Fruit fly (Drosophila melanogaster): ENCODE measurements around the gene CG12814.

CG12814 gene

dm6 chr3R:10203554-10203953 lies 14.2 kb upstream of the CG12814 start (continued):
- TF ChIP-seq Ets96B (tag; optimal IDR thresholded peaks at IDR 0.05) (no peak), CG16779 (tag; optimal IDR thresholded peaks at IDR 0.05) (no peak), acj6 (GFP tag; optimal IDR thresholded peaks at IDR 0.05) (no peak), lz (GFP tag; optimal IDR thresholded peaks at IDR 0.05) (peak; percentile 23), fd59A (GFP tag; optimal IDR thresholded peaks at IDR 0.05) (no peak), CG3032 (tag; optimal IDR thresholded peaks at IDR 0.05) (no peak), dsx (GFP tag; optimal IDR thresholded peaks at IDR 0.05; ENCODE audit: poor library complexity, severe bottlenecking) (no peak), OdsH (GFP tag; optimal IDR thresholded peaks at IDR 0.05) (no peak), CG6808 (GFP tag; optimal IDR thresholded peaks at IDR 0.05) (no peak), Hr38 (GFP tag; optimal IDR thresholded peaks at IDR 0.05) (no peak), svp (GFP tag) (no peak), Hr39 (GFP tag; optimal IDR thresholded peaks at IDR 0.05) (peak; percentile 2), CG34406 (GFP tag; optimal IDR thresholded peaks at IDR 0.05) (no peak), Hr4 (GFP tag; optimal IDR thresholded peaks at IDR 0.05) (peak; percentile 4), Met (GFP tag; optimal IDR thresholded peaks at IDR 0.05) (peak; percentile 30), CG6854 (GFP tag; optimal IDR thresholded peaks at IDR 0.05) (no peak), CG6792 (GFP tag; optimal IDR thresholded peaks at IDR 0.05) (no peak), CG15336 (GFP tag; IDR thresholded peaks at IDR 0.05) (no peak), Sox14 (GFP tag; optimal IDR thresholded peaks at IDR 0.05) (no peak), pdm3 (GFP tag; optimal IDR thresholded peaks at IDR 0.05) (no peak), Blimp-1 (GFP tag; optimal IDR thresholded peaks at IDR 0.05) (no peak), CG3919 (GFP tag; optimal IDR thresholded peaks at IDR 0.05) (peak; percentile 24), CG32006 (GFP tag; optimal IDR thresholded peaks at IDR 0.05) (peak; percentile 14), CG10631 (GFP tag; optimal IDR thresholded peaks at IDR 0.05) (no peak), dac (GFP tag; optimal IDR thresholded peaks at IDR 0.05) (no peak), Sox15 (GFP tag; optimal IDR thresholded peaks at IDR 0.05) (no peak), cyc (GFP tag; optimal IDR thresholded peaks at IDR 0.05) (peak; percentile 16), Eip93F (GFP tag; optimal IDR thresholded peaks at IDR 0.05) (no peak), vri (GFP tag; optimal IDR thresholded peaks at IDR 0.05) (no peak), spab (GFP tag; optimal IDR thresholded peaks at IDR 0.05) (no peak), Ets21C (GFP tag; optimal IDR thresholded peaks at IDR 0.05) (no peak), CG4318 (GFP tag; optimal IDR thresholded peaks at IDR 0.05) (no peak), ss (GFP tag; optimal IDR thresholded peaks at IDR 0.05) (no peak)

dm6 chr3R:10190084-10190782 lies 830 bp upstream of the CG12814 start, which contains the start of gene Syn:
Gene Syn (plus strand): TSS chr3R:10190689.
- TF ChIP-seq dsx (GFP tag; optimal IDR thresholded peaks at IDR 0.05; ENCODE audit: poor library complexity, severe bottlenecking) (no peak), CG11902 (GFP tag; optimal IDR thresholded peaks at IDR 0.05) (no peak), Met (GFP tag; optimal IDR thresholded peaks at IDR 0.05) (no peak), Hr4 (GFP tag; optimal IDR thresholded peaks at IDR 0.05) (peak; percentile 37), CG4318 (GFP tag; optimal IDR thresholded peaks at IDR 0.05) (no peak), Ets21C (GFP tag; optimal IDR thresholded peaks at IDR 0.05) (no peak), CG10669 (GFP tag; optimal IDR thresholded peaks at IDR 0.05) (no peak), CG32006 (GFP tag; optimal IDR thresholded peaks at IDR 0.05) (peak; percentile 4), CG3919 (GFP tag; optimal IDR thresholded peaks at IDR 0.05) (no peak), CG1621 (tag; optimal IDR thresholded peaks at IDR 0.05) (no peak), net (GFP tag; optimal IDR thresholded peaks at IDR 0.05) (no peak), Eip78C (GFP tag) (peak; percentile 48)

dm6 chr3R:10185986-10186385 lies 3.4 kb downstream of the CG12814 start:
- TF ChIP-seq fkh (GFP tag; optimal IDR thresholded peaks at IDR 0.05) (peak; percentile 78), Ets96B (tag; optimal IDR thresholded peaks at IDR 0.05) (no peak), CG11762 (GFP tag; optimal IDR thresholded peaks at IDR 0.05; ENCODE audit: insufficient read depth) (no peak), Blimp-1 (GFP tag; optimal IDR thresholded peaks at IDR 0.05) (peak; percentile 21), CG7368 (GFP tag; optimal IDR thresholded peaks at IDR 0.05) (no peak)

All from whole organism, prepupa.